Fruit fly (Drosophila melanogaster): ENCODE results near the gene dpr4.

dm6 chr3R:11531893-11532292 is 10.9 kb downstream of the dpr4 start:
- no peak for TF ChIP-seq CG8478 (optimal IDR thresholded peaks at IDR 0.05)
- TF ChIP-seq CTCF (optimal IDR thresholded peaks at IDR 0.05): no peak
